Fruit fly (Drosophila melanogaster) whole organism, embryonic: ENCODE data around the gene CG13075.

ENCODE experiments used
- Ada2b ChIP-seq: fragments of 200-800 bp; sonication (Bioruptor generic); IDR thresholded peaks from 2 replicates; pipeline ENCODE4 v1.3.6; 2022; ENCODE audit warnings: missing biosample characterization, missing genetic modification characterization
- Aef1 ChIP-seq: fragments of 200-800 bp; sonication (Bioruptor generic); IDR thresholded peaks from 3 replicates; pipeline ENCODE4 v1.3.6; 2022; ENCODE audit warnings: missing biosample characterization, missing genetic modification characterization
- Atf3 ChIP-seq: fragments of 200-800 bp; sonication (Bioruptor generic); optimal IDR thresholded peaks from 3 replicates; lab custom pipeline; 2016; ENCODE audit warnings: missing biosample characterization, missing genetic modification characterization
- BEAF-32 ChIP-seq: fragments of 200-800 bp; sonication (Bioruptor generic); optimal IDR thresholded peaks from 3 replicates; lab custom pipeline; 2017; ENCODE audit warnings: missing biosample characterization, missing genetic modification characterization, mild to moderate bottlenecking, moderate library complexity, missing genetic modification reagents
- CG11504 ChIP-seq: fragments of 200-800 bp; sonication (Bioruptor generic); optimal IDR thresholded peaks from 3 replicates; lab custom pipeline; 2019; ENCODE audit warnings: missing biosample characterization, mild to moderate bottlenecking, missing genetic modification characterization, moderate library complexity
- CG12769 ChIP-seq: fragments of 200-800 bp; sonication (Bioruptor generic); optimal IDR thresholded peaks from 2 replicates; lab custom pipeline; 2019; ENCODE audit warnings: missing biosample characterization, mild to moderate bottlenecking, missing genetic modification characterization, moderate library complexity
- CG15073 ChIP-seq: fragments of 200-800 bp; sonication (Bioruptor generic); optimal IDR thresholded peaks from 2 replicates; lab custom pipeline; 2016; ENCODE audit warnings: missing biosample characterization, missing genetic modification characterization
- CG15479 ChIP-seq: fragments of 200-800 bp; sonication (Bioruptor generic); optimal IDR thresholded peaks from 3 replicates; lab custom pipeline; 2019; ENCODE audit warnings: missing biosample characterization, mild to moderate bottlenecking, missing genetic modification characterization, moderate library complexity
- CG17186 ChIP-seq: fragments of 200-800 bp; sonication (Bioruptor generic); optimal IDR thresholded peaks from 3 replicates; lab custom pipeline; 2017; ENCODE audit warnings: missing biosample characterization, missing genetic modification reagents, missing genetic modification characterization
- CG18262 ChIP-seq: fragments of 200-800 bp; optimal IDR thresholded peaks from 3 replicates; lab custom pipeline; 2019; ENCODE audit warnings: missing biosample characterization, mild to moderate bottlenecking, missing genetic modification characterization, moderate library complexity
- CG18476 ChIP-seq: fragments of 200-800 bp; sonication (Bioruptor generic); optimal IDR thresholded peaks from 2 replicates; lab custom pipeline; 2016; ENCODE audit warnings: missing biosample characterization, mild to moderate bottlenecking, missing genetic modification characterization
- CG2199 ChIP-seq: fragments of 200-800 bp; sonication (Bioruptor generic); IDR thresholded peaks from 3 replicates; pipeline ENCODE4 v1.3.6; 2022; ENCODE audit warnings: missing biosample characterization, missing genetic modification characterization
- CG30403 ChIP-seq: fragments of 200-800 bp; sonication (Bioruptor generic); optimal IDR thresholded peaks from 3 replicates; lab custom pipeline; 2016; ENCODE audit warnings: missing biosample characterization, missing genetic modification characterization
- CG32767 ChIP-seq: fragments of 200-800 bp; sonication (Bioruptor generic); IDR thresholded peaks from 2 replicates; pipeline ENCODE4 v1.3.6; 2022; ENCODE audit warnings: missing biosample characterization, missing genetic modification characterization
- CG34376 ChIP-seq: fragments of 200-800 bp; sonication (Bioruptor generic); optimal IDR thresholded peaks from 2 replicates; lab custom pipeline; 2018; ENCODE audit warnings: missing biosample characterization, mild to moderate bottlenecking, missing genetic modification characterization
- CG6683 ChIP-seq: fragments of 200-800 bp; sonication (Bioruptor generic); optimal IDR thresholded peaks from 2 replicates; lab custom pipeline; 2017; ENCODE audit warnings: missing biosample characterization, mild to moderate bottlenecking, missing genetic modification characterization, missing genetic modification reagents
- CG7357 ChIP-seq: fragments of 200-800 bp; sonication (Bioruptor generic); IDR thresholded peaks from 3 replicates; pipeline ENCODE4 v1.3.6; 2022; ENCODE audit warnings: missing biosample characterization, missing genetic modification characterization
- CG8478 ChIP-seq: fragments of >200 bp; optimal IDR thresholded peaks from 2 replicates; lab custom pipeline; 2018
- CG9727 ChIP-seq: fragments of 200-800 bp; sonication (Bioruptor generic); optimal IDR thresholded peaks from 3 replicates; lab custom pipeline; 2017; ENCODE audit warnings: missing biosample characterization, mild to moderate bottlenecking, missing genetic modification characterization
- Camta ChIP-seq: fragments of 200-800 bp; sonication (Bioruptor generic); optimal IDR thresholded peaks from 2 replicates; lab custom pipeline; 2016; ENCODE audit warnings: missing biosample characterization, missing genetic modification characterization
- CrebB ChIP-seq: fragments of 200-800 bp; sonication (Bioruptor generic); optimal IDR thresholded peaks from 3 replicates; lab custom pipeline; 2018; ENCODE audit warnings: missing biosample characterization, mild to moderate bottlenecking, missing genetic modification characterization
- Dip2 ChIP-seq: fragments of 200-800 bp; sonication (Bioruptor generic); IDR thresholded peaks from 2 replicates; pipeline ENCODE4 v1.3.6; 2022; ENCODE audit warnings: missing biosample characterization, missing genetic modification characterization
- Doc3 ChIP-seq: fragments of 200-800 bp; sonication (Bioruptor generic); IDR thresholded peaks from 3 replicates; pipeline ENCODE4 v1.3.6; 2022; ENCODE audit warnings: missing biosample characterization, missing genetic modification characterization; ENCODE audit not compliant: partially characterized antibody
- E2f1 ChIP-seq: fragments of 200-800 bp; sonication (Bioruptor generic); IDR thresholded peaks from 2 replicates; pipeline ENCODE4 v1.3.6; 2022; ENCODE audit warnings: missing biosample characterization, missing genetic modification characterization
- Eip74EF ChIP-seq, 2 experiments: fragments of 200-800 bp in 1 of 2; fragments of >200 bp in 1 of 2; sonication (Bioruptor generic) in 1 of 2; optimal IDR thresholded peaks; 2 replicates each; lab custom pipeline; 2017 to 2019; ENCODE audit warnings: missing biosample characterization in 2 of 2, missing genetic modification characterization in 2 of 2, mild to moderate bottlenecking in 1 of 2, moderate library complexity in 1 of 2
- Elba2 ChIP-seq: fragments of 200-800 bp; sonication (Bioruptor generic); optimal IDR thresholded peaks from 3 replicates; lab custom pipeline; 2016; ENCODE audit warnings: missing biosample characterization, missing genetic modification characterization
- H15 ChIP-seq: fragments of 200-800 bp; sonication (Bioruptor generic); IDR thresholded peaks from 3 replicates; pipeline ENCODE4 v1.3.6; 2022; ENCODE audit warnings: missing biosample characterization, missing genetic modification characterization
- HLHmδ ChIP-seq: fragments of 200-800 bp; sonication (Bioruptor generic); optimal IDR thresholded peaks from 2 replicates; lab custom pipeline; 2018; ENCODE audit warnings: missing biosample characterization, mild to moderate bottlenecking, missing genetic modification characterization, moderate library complexity
- Jarid2 ChIP-seq: fragments of 200-800 bp; sonication (Bioruptor generic); optimal IDR thresholded peaks from 3 replicates; lab custom pipeline; 2017; ENCODE audit warnings: mild to moderate bottlenecking, missing biosample characterization, missing genetic modification reagents, missing genetic modification characterization
- MESR4 ChIP-seq: fragments of 200-800 bp; sonication (Bioruptor generic); optimal IDR thresholded peaks from 2 replicates; lab custom pipeline; 2018; ENCODE audit warnings: missing biosample characterization, mild to moderate bottlenecking, missing genetic modification characterization, moderate library complexity
- Six4 ChIP-seq: fragments of 200-800 bp; sonication (Bioruptor generic); optimal IDR thresholded peaks from 2 replicates; lab custom pipeline; 2016; ENCODE audit warnings: missing biosample characterization, missing genetic modification characterization
- Tbp ChIP-seq: fragments of >200 bp; optimal IDR thresholded peaks from 2 replicates; lab custom pipeline; 2018; ENCODE audit warnings: missing biosample characterization, missing genetic modification characterization
- amos ChIP-seq: fragments of 200-800 bp; sonication (Bioruptor generic); IDR thresholded peaks from 2 replicates; pipeline ENCODE4 v1.3.6; 2022; ENCODE audit warnings: missing biosample characterization, missing genetic modification characterization; ENCODE audit not compliant: partially characterized antibody
- crc ChIP-seq: fragments of 200-800 bp; sonication (Bioruptor generic); optimal IDR thresholded peaks from 2 replicates; lab custom pipeline; 2016; ENCODE audit warnings: missing biosample characterization, missing genetic modification characterization
- esg ChIP-seq: fragments of 200-800 bp; sonication (Bioruptor generic); conservative IDR thresholded peaks from 2 replicates; pipeline ENCODE4 v1.3.6; 2022; ENCODE audit warnings: missing biosample characterization, missing genetic modification characterization
- eyg ChIP-seq: fragments of 200-800 bp; sonication (Bioruptor generic); optimal IDR thresholded peaks from 3 replicates; lab custom pipeline; 2016; ENCODE audit warnings: missing biosample characterization, missing genetic modification characterization
- gce ChIP-seq: fragments of 200-800 bp; sonication (Bioruptor generic); IDR thresholded peaks from 3 replicates; pipeline ENCODE4 v1.3.6; 2022; ENCODE audit warnings: missing biosample characterization, missing genetic modification characterization
- kah ChIP-seq: fragments of 200-800 bp; sonication (Bioruptor generic); optimal IDR thresholded peaks from 2 replicates; lab custom pipeline; 2018; ENCODE audit warnings: missing biosample characterization, mild to moderate bottlenecking, missing genetic modification characterization
- ken ChIP-seq: fragments of 200-800 bp; sonication (Bioruptor generic); IDR thresholded peaks from 3 replicates; pipeline ENCODE4 v1.3.6; 2022; ENCODE audit warnings: missing biosample characterization, missing genetic modification characterization
- maf-S ChIP-seq: fragments of 200-800 bp; sonication (Bioruptor generic); optimal IDR thresholded peaks from 2 replicates; lab custom pipeline; 2016; ENCODE audit warnings: missing biosample characterization, missing genetic modification characterization
- otp ChIP-seq: fragments of 200-800 bp; sonication (Bioruptor generic); IDR thresholded peaks from 3 replicates; pipeline ENCODE4, ENCODE4 v1.3.6; 2022; ENCODE audit warnings: missing biosample characterization, missing genetic modification characterization
- rib ChIP-seq: fragments of 200-800 bp; sonication (Bioruptor generic); IDR thresholded peaks from 2 replicates; pipeline ENCODE4 v1.3.6; 2022; ENCODE audit warnings: missing biosample characterization, missing genetic modification characterization
- salm ChIP-seq: fragments of 200-800 bp; sonication (Bioruptor generic); optimal IDR thresholded peaks from 2 replicates; lab custom pipeline; 2018; ENCODE audit warnings: missing biosample characterization, mild to moderate bottlenecking, missing genetic modification characterization
- sens-2 ChIP-seq: fragments of 200-800 bp; sonication (Bioruptor generic); IDR thresholded peaks from 2 replicates; pipeline ENCODE4 v1.3.6; 2022; ENCODE audit warnings: missing biosample characterization, missing genetic modification characterization
- slbo ChIP-seq: fragments of 200-800 bp; sonication (Bioruptor generic); IDR thresholded peaks from 2 replicates; pipeline ENCODE4 v1.3.6; 2022; ENCODE audit warnings: missing biosample characterization, missing genetic modification characterization
- slou ChIP-seq: fragments of 200-800 bp; sonication (Bioruptor generic); optimal IDR thresholded peaks from 3 replicates; lab custom pipeline; 2016; ENCODE audit warnings: missing biosample characterization, missing genetic modification characterization
- sna ChIP-seq: fragments of 200-800 bp; sonication (Bioruptor generic); IDR thresholded peaks from 2 replicates; pipeline ENCODE4 v1.3.6; 2022; ENCODE audit warnings: missing biosample characterization, missing genetic modification characterization; ENCODE audit not compliant: partially characterized antibody
- sr ChIP-seq: fragments of 200-800 bp; sonication (Bioruptor generic); IDR thresholded peaks from 3 replicates; pipeline ENCODE4 v1.3.6; 2022; ENCODE audit warnings: missing biosample characterization, missing genetic modification characterization
- tap ChIP-seq: fragments of 200-800 bp; optimal IDR thresholded peaks from 3 replicates; lab custom pipeline; 2019; ENCODE audit warnings: missing biosample characterization, mild to moderate bottlenecking, missing genetic modification characterization, moderate library complexity

The CG13075 gene

DNA sequence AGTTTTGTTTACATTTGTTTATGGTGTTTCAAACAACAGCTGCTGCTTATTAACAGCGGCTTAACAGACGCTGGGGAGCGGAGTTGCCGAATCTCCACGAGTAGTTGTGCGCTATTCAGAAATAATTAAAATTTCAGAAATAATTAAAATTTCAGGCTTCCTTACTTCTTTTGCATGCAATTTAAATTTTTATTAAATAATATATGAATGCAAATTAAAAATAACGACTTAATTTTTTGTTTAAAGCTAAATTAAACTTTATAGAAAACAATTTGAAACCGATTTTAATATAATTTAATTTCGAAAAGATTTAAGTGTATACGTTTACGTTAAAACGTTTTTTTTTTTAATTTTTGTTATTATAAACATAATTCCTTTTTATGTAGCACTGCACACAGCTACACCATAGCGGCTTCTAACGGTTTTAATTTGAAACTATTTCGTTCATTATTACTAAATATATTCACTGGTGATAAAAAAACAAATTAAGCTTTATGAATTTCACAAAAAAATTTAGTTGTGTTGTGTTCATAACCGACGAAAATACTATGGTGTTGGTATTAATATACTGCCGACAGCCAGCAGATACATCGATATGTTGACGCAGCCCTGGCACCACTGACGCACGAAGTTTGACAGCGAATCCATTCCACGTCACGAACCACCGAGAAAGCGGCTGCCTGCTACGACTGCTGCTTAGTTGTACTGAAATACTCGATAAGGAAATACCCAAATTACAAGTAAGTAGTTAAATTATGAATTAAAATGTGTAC lies 45.4 kb downstream of the CG13075 start, which contains the start of gene SsRbeta (continued):
- TF ChIP-seq CG18262 (peak; percentile 43), Tbp (GFP tag; lab: Kevin White, UChicago) (peak; percentile 33), CG12769 (tag; lab: Kevin White, UChicago) (peak; percentile 44), Camta (GFP tag; lab: Kevin White, UChicago) (no peak), Doc3 (peak; percentile 69; the same call in 2 of the 3 replicates), CG32767 (no peak; the same call in 1 of the 2 replicates), CG34376 (GFP tag; lab: Kevin White, UChicago) (no peak), Six4 (no peak), amos (GFP tag; lab: Robert Waterston, UW) (peak; percentile 88; the same call in 1 of the 2 replicates), ken (GFP tag; lab: Robert Waterston, UW) (peak; percentile 63; the same call in 2 of the 3 replicates), CG6683 (GFP tag; lab: Kevin White, UChicago) (no peak), Dip2 (GFP tag; lab: Robert Waterston, UW) (no peak), Elba2 (GFP tag; lab: Kevin White, UChicago) (no peak), CG9727 (peak; percentile 43), Jarid2 (GFP tag; lab: Kevin White, UChicago) (peak; percentile 37), Eip74EF (GFP tag; optimal IDR thresholded peaks at IDR 0.05; lab: Kevin White, UChicago) (no peak), CG17186 (GFP tag; lab: Kevin White, UChicago) (peak; percentile 49), sr (GFP tag; lab: Robert Waterston, UW) (no peak), sna (GFP tag; lab: Robert Waterston, UW) (peak; percentile 51), tap (tag; lab: Kevin White, UChicago) (no peak), sens-2 (GFP tag; lab: Robert Waterston, UW) (peak; percentile 42; the same call in 1 of the 2 replicates), Aef1 (GFP tag; lab: Robert Waterston, UW) (peak; percentile 7; the same call in 1 of the 3 replicates), H15 (GFP tag; lab: Robert Waterston, UW) (peak; percentile 51; the same call in 2 of the 3 replicates), E2f1 (GFP tag; lab: Robert Waterston, UW) (peak; percentile 66), eyg (no peak), MESR4 (GFP tag; lab: Kevin White, UChicago) (peak; percentile 94), CG11504 (peak; percentile 43), CG15073 (no peak), esg (GFP tag; lab: Robert Waterston, UW) (peak; percentile 41), CrebB (no peak), HLHmδ (GFP tag; lab: Kevin White, UChicago) (peak; percentile 88), Ada2b (GFP tag; lab: Robert Waterston, UW) (peak; percentile 38; the same call in 1 of the 2 replicates), CG8478 (no peak), otp (GFP tag; lab: Robert Waterston, UW) (no peak), crc (GFP tag; lab: Kevin White, UChicago) (no peak), CG15479 (GFP tag; lab: Kevin White, UChicago) (no peak), CG18476 (no peak), slbo (GFP tag; lab: Robert Waterston, UW) (peak; percentile 82), CG2199 (0 out of 3 replicates have a peak, but pooled peaks have one; percentile 17), CG7357 (0 out of 3 replicates have a peak, but pooled peaks have one; percentile 6), kah (no peak), gce (GFP tag; lab: Robert Waterston, UW) (no peak; the same call in 2 of the 3 replicates), maf-S (no peak), slou (GFP tag; lab: Kevin White, UChicago) (no peak), CG30403 (GFP tag; lab: Kevin White, UChicago) (peak; percentile 55), BEAF-32 (GFP tag; lab: Kevin White, UChicago) (peak; percentile 86), rib (no peak), Atf3 (GFP tag; lab: Kevin White, UChicago) (peak; percentile 2), salm (tag; lab: Kevin White, UChicago) (no peak)
